Worm (Caenorhabditis elegans): ENCODE measurements around the gene enee-1.

DNA sequence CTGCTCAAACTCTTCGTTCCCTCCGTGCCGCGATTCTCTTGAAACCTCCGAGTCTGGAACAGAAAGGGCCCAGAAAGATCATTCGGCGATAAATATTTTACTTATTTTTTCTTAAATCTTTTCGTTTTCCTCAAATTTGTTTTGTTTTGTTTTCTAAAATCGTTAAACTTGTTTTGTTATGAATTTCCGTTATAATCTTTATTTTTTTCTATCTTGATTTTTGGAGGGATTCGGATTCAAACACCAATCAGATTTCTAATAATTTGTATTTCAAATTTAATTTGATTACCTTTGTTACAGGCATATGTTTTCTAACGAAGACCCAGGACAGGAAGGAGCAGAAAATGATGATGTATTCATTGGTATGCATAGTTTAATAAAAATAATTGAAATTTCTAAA is 22.8 kb downstream of the enee-1 start, which contains the start of gene C23H3.5:
- TF ChIP-seq W03F9.2 (tag; optimal IDR thresholded peaks at IDR 0.05) = no peak
- no peak for TF ChIP-seq him-1 (tag; optimal IDR thresholded peaks at IDR 0.05)

All from whole organism, L4/young adult.